Fruit fly (Drosophila melanogaster): Measurements from ENCODE around the gene CG2217.

- no peak for TF ChIP-seq psq (optimal IDR thresholded peaks at IDR 0.05)
- TF ChIP-seq EcR (GFP tag; optimal IDR thresholded peaks at IDR 0.05): no peak
- TF ChIP-seq CG8478 (optimal IDR thresholded peaks at IDR 0.05): no peak
These were observed 924 bp upstream of the CG2217 start, which contains the start of the genes CG15535 and mRpS18C for dm6 chr3R:30423695-30424094.
